Worm (Caenorhabditis elegans) whole organism, young adult: ENCODE measurements around the gene sut-1.

Source experiments
- B0035.1 ChIP-seq: sonication (generic microtip); optimal IDR thresholded peaks from 2 replicates; lab custom pipeline; 2016; ENCODE audit warnings: missing genetic modification characterization, mild to moderate bottlenecking, missing compliant biosample characterization, missing genotype, missing genetic modification reagents
- B0336.3 ChIP-seq: fragments of 200-800 bp; sonication (Bioruptor generic); IDR thresholded peaks from 2 replicates; pipeline ENCODE4 v1.3.6; 2022; ENCODE audit warnings: missing genetic modification characterization, missing compliant biosample characterization
- F22D6.2 ChIP-seq: sonication (generic microtip); optimal IDR thresholded peaks from 2 replicates; lab custom pipeline; 2016; ENCODE audit warnings: mild to moderate bottlenecking, missing genetic modification characterization, missing compliant biosample characterization
- F23B12.7 ChIP-seq: sonication (generic microtip); optimal IDR thresholded peaks from 2 replicates; lab custom pipeline; 2017; ENCODE audit warnings: missing genetic modification characterization, mild to moderate bottlenecking, missing compliant biosample characterization, antibody characterized with exemption, moderate library complexity; ENCODE audit not compliant: insufficient read depth
- F33H1.4 ChIP-seq: fragments of 200-800 bp; sonication (Bioruptor generic); IDR thresholded peaks from 2 replicates; pipeline ENCODE4 v1.3.6; 2022; ENCODE audit warnings: missing genetic modification reagents, missing genetic modification characterization, missing compliant biosample characterization
- F39B2.1 ChIP-seq: fragments of 200-800 bp; sonication (Bioruptor generic); IDR thresholded peaks from 2 replicates; pipeline ENCODE4 v1.3.6; 2022; ENCODE audit warnings: missing genetic modification reagents, missing genetic modification characterization, missing compliant biosample characterization
- F57A8.1 ChIP-seq: fragments of 200-800 bp; sonication (Bioruptor generic); optimal IDR thresholded peaks from 2 replicates; lab custom pipeline; 2018; ENCODE audit warnings: mild to moderate bottlenecking, missing genetic modification characterization, moderate library complexity, missing compliant biosample characterization
- F57C9.4 ChIP-seq: sonication (generic microtip); optimal IDR thresholded peaks from 2 replicates; lab custom pipeline; 2017; ENCODE audit warnings: mild to moderate bottlenecking, missing genetic modification characterization, missing compliant biosample characterization
- K11D2.4 ChIP-seq: fragments of 200-800 bp; sonication (Bioruptor generic); IDR thresholded peaks from 2 replicates; pipeline ENCODE4 v1.3.6; 2022; ENCODE audit warnings: missing genetic modification reagents, missing genetic modification characterization, missing compliant biosample characterization
- T26A5.8 ChIP-seq: sonication (generic microtip); optimal IDR thresholded peaks from 2 replicates; lab custom pipeline; 2016; ENCODE audit warnings: missing genetic modification characterization, missing compliant biosample characterization
- ZK185.1 ChIP-seq: sonication (generic microtip); optimal IDR thresholded peaks from 2 replicates; lab custom pipeline; 2016; ENCODE audit warnings: mild to moderate bottlenecking, missing genetic modification characterization, missing compliant biosample characterization; ENCODE audit not compliant: poor library complexity, severe bottlenecking
- attf-6 ChIP-seq: fragments of 200-800 bp; sonication (Bioruptor generic); IDR thresholded peaks from 2 replicates; pipeline ENCODE4 v1.3.6; 2022; ENCODE audit warnings: missing genetic modification reagents, missing genetic modification characterization, missing compliant biosample characterization
- bed-1 ChIP-seq: fragments of 200-800 bp; sonication (Bioruptor generic); IDR thresholded peaks from 2 replicates; pipeline ENCODE4 v1.3.6; 2022; ENCODE audit warnings: missing genetic modification reagents, missing genetic modification characterization, missing compliant biosample characterization
- cebp-1 ChIP-seq, 2 experiments: fragments of 200-800 bp in 1 of 2; sonication (Bioruptor generic) in 1 of 2; sonication (generic microtip) in 1 of 2; IDR thresholded peaks in 1 of 2; optimal IDR thresholded peaks in 1 of 2; 2 replicates each; pipeline versions ENCODE4 v1.3.6 to Lab custom; 2017 to 2022; ENCODE audit warnings: missing compliant biosample characterization in 2 of 2, missing genetic modification characterization in 2 of 2, mild to moderate bottlenecking in 1 of 2, missing genetic modification reagents in 1 of 2, moderate library complexity in 1 of 2
- cebp-2 ChIP-seq: fragments of 200-800 bp; sonication (Bioruptor generic); IDR thresholded peaks from 2 replicates; pipeline ENCODE4 v1.3.6; 2022; ENCODE audit warnings: missing genetic modification characterization, missing compliant biosample characterization
- chd-7 ChIP-seq: sonication (generic microtip); optimal IDR thresholded peaks from 2 replicates; lab custom pipeline; 2016; ENCODE audit warnings: mild to moderate bottlenecking, missing genetic modification characterization, moderate library complexity, missing compliant biosample characterization
- die-1 ChIP-seq: sonication (generic microtip); optimal IDR thresholded peaks from 2 replicates; lab custom pipeline; 2016; ENCODE audit warnings: missing genotype, mild to moderate bottlenecking, missing genetic modification characterization, missing compliant biosample characterization
- dpl-1 ChIP-seq: fragments of 150-350 bp; optimal IDR thresholded peaks from 2 replicates; lab custom pipeline; 2014; ENCODE audit warnings: missing biosample characterization, missing genetic modification reagents, missing genetic modification characterization
- egl-44 ChIP-seq: fragments of 200-800 bp; sonication (Bioruptor generic); IDR thresholded peaks from 2 replicates; pipeline ENCODE4 v1.3.6; 2022; ENCODE audit warnings: missing genetic modification reagents, missing genetic modification characterization, missing compliant biosample characterization
- fkh-3 ChIP-seq: sonication (generic microtip); optimal IDR thresholded peaks from 2 replicates; lab custom pipeline; 2016; ENCODE audit warnings: mild to moderate bottlenecking, missing genetic modification characterization, missing compliant biosample characterization
- hrde-1 ChIP-seq: sonication (generic microtip); optimal IDR thresholded peaks from 2 replicates; lab custom pipeline; 2016; ENCODE audit warnings: missing genetic modification characterization, mild to moderate bottlenecking, missing compliant biosample characterization, moderate library complexity, missing genotype, missing genetic modification reagents, borderline replicate concordance
- let-526 ChIP-seq: fragments of 200-800 bp; sonication (Bioruptor generic); IDR thresholded peaks from 2 replicates; pipeline ENCODE4 v1.3.6; 2022; ENCODE audit warnings: missing genetic modification reagents, missing genetic modification characterization, missing compliant biosample characterization
- let-607 ChIP-seq, 2 experiments: fragments of 200-800 bp in 1 of 2; sonication (Bioruptor generic) in 1 of 2; sonication (generic microtip) in 1 of 2; optimal IDR thresholded peaks; 2 replicates each; lab custom pipeline; 2016 to 2018; ENCODE audit warnings: mild to moderate bottlenecking in 2 of 2, missing compliant biosample characterization in 2 of 2, missing genetic modification characterization in 2 of 2, moderate library complexity in 2 of 2, missing genotype in 1 of 2
- lin-26 ChIP-seq: fragments of 200-800 bp; sonication (Bioruptor generic); IDR thresholded peaks from 2 replicates; pipeline ENCODE4 v1.3.6; 2022; ENCODE audit warnings: missing genetic modification reagents, missing genetic modification characterization, missing compliant biosample characterization
- lin-40 ChIP-seq: sonication (generic microtip); optimal IDR thresholded peaks from 2 replicates; lab custom pipeline; 2016; ENCODE audit warnings: missing genetic modification characterization, mild to moderate bottlenecking, missing compliant biosample characterization, missing genotype, missing genetic modification reagents
- lir-1 ChIP-seq: fragments of 200-800 bp; sonication (Bioruptor generic); conservative IDR thresholded peaks from 2 replicates; pipeline ENCODE4 v1.3.6; 2022; ENCODE audit warnings: missing genetic modification reagents, missing genetic modification characterization, missing compliant biosample characterization
- lsy-27 ChIP-seq: sonication (generic microtip); optimal IDR thresholded peaks from 2 replicates; lab custom pipeline; 2017; ENCODE audit warnings: missing genetic modification characterization, mild to moderate bottlenecking, missing compliant biosample characterization, antibody characterized with exemption, missing genotype, borderline replicate concordance; ENCODE audit not compliant: insufficient read depth
- madf-10 ChIP-seq: sonication (generic microtip); optimal IDR thresholded peaks from 2 replicates; lab custom pipeline; 2016; ENCODE audit warnings: mild to moderate bottlenecking, missing genetic modification characterization, missing compliant biosample characterization
- nfyb-1 ChIP-seq: fragments of 200-800 bp; sonication (Bioruptor generic); IDR thresholded peaks from 2 replicates; pipeline ENCODE4 v1.3.6; 2022; ENCODE audit warnings: missing genetic modification reagents, missing genetic modification characterization, missing compliant biosample characterization
- nhr-80 ChIP-seq: sonication (generic microtip); optimal IDR thresholded peaks from 2 replicates; lab custom pipeline; 2016; ENCODE audit warnings: missing genetic modification characterization, missing compliant biosample characterization
- nhr-90 ChIP-seq: sonication (generic microtip); optimal IDR thresholded peaks from 2 replicates; lab custom pipeline; 2016; ENCODE audit warnings: missing genotype, mild to moderate bottlenecking, missing genetic modification characterization, missing compliant biosample characterization
- pha-4 ChIP-seq: fragments of 150-350 bp; sonication (generic microtip); optimal IDR thresholded peaks from 2 replicates; lab custom pipeline; 2014; ENCODE audit warnings: missing biosample characterization, missing genetic modification reagents, missing genetic modification characterization
- sea-2 ChIP-seq: fragments of 200-800 bp; sonication (Bioruptor generic); IDR thresholded peaks from 2 replicates; pipeline ENCODE4 v1.3.6; 2022; ENCODE audit warnings: missing genetic modification characterization, missing compliant biosample characterization
- snpc-1.1 ChIP-seq: sonication (generic microtip); optimal IDR thresholded peaks from 2 replicates; lab custom pipeline; 2017; ENCODE audit warnings: missing genetic modification characterization, mild to moderate bottlenecking, missing compliant biosample characterization, antibody characterized with exemption, moderate library complexity, missing genotype, missing genetic modification reagents; ENCODE audit not compliant: insufficient read depth
- sptf-2 ChIP-seq: fragments of 200-800 bp; sonication (Bioruptor generic); optimal IDR thresholded peaks from 2 replicates; lab custom pipeline; 2018; ENCODE audit warnings: mild to moderate bottlenecking, missing genetic modification characterization, missing compliant biosample characterization
- xnd-1 ChIP-seq: sonication (generic microtip); optimal IDR thresholded peaks from 2 replicates; lab custom pipeline; 2016; ENCODE audit warnings: missing genotype, missing genetic modification reagents, missing genetic modification characterization, missing compliant biosample characterization
- ztf-22 ChIP-seq: fragments of 200-800 bp; sonication (Bioruptor generic); optimal IDR thresholded peaks from 2 replicates; lab custom pipeline; 2018; ENCODE audit warnings: mild to moderate bottlenecking, missing genetic modification characterization, moderate library complexity, missing compliant biosample characterization
- ztf-26 ChIP-seq: sonication (generic microtip); optimal IDR thresholded peaks from 2 replicates; lab custom pipeline; 2017; ENCODE audit warnings: missing genetic modification characterization, missing compliant biosample characterization
- ztf-28 ChIP-seq: fragments of 200-800 bp; sonication (Bioruptor generic); IDR thresholded peaks from 2 replicates; pipeline ENCODE4 v1.3.6; 2022; ENCODE audit warnings: missing genetic modification reagents, missing genetic modification characterization, missing compliant biosample characterization

Gene sut-1

DNA sequence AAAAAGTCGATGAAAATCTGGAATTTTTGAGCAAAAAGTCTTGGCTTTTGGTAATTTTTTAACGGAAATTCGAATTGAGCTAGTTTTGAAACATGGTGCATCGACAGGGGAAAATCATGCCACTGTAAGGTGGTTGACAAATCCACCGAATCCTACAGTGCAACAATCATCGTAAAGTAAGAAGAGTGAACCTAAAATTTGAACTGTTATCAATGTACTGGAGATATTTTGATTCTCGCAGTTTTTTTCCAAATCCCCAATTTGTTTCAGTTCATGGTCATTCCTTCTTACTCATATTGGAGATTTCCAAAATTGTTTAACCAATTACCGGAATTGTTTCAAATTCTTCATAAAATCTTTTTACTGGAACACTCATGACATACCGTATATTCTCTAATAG lies 29.7 kb upstream of the sut-1 start (continued):
- TF ChIP-seq nhr-90 (no peak), F23B12.7 (tag; lab: Kevin White, UChicago) (no peak), T26A5.8 (tag; lab: Kevin White, UChicago) (no peak), sea-2 (GFP tag; lab: Robert Waterston, UW) (no peak), ZK185.1 (tag; lab: Kevin White, UChicago) (peak; percentile 20), F33H1.4 (GFP tag; lab: Robert Waterston, UW) (no peak), chd-7 (tag; lab: Kevin White, UChicago) (peak; percentile 24), lsy-27 (tag; lab: Kevin White, UChicago) (no peak), ztf-22 (GFP tag; lab: Kevin White, UChicago) (no peak), ztf-28 (GFP tag; lab: Robert Waterston, UW) (no peak), let-526 (GFP tag; lab: Robert Waterston, UW) (no peak), nfyb-1 (GFP tag; lab: Robert Waterston, UW) (0 out of 2 replicates have a peak, but pooled peaks have one; percentile 8), fkh-3 (no peak), cebp-1 (GFP tag; IDR thresholded peaks at IDR 0.05; lab: Robert Waterston, UW) (no peak), cebp-1 (tag; optimal IDR thresholded peaks at IDR 0.05; lab: Kevin White, UChicago) (peak; percentile 25), ztf-26 (tag; lab: Kevin White, UChicago) (no peak), madf-10 (tag; lab: Kevin White, UChicago) (no peak), B0336.3 (GFP tag; lab: Robert Waterston, UW) (peak; percentile 45; the same call in 1 of the 2 replicates), cebp-2 (0 out of 2 replicates have a peak, but pooled peaks have one; percentile 12), F57A8.1 (GFP tag; lab: Kevin White, UChicago) (no peak), F22D6.2 (tag; lab: Kevin White, UChicago) (no peak), lir-1 (GFP tag; lab: Robert Waterston, UW) (no peak), dpl-1 (GFP tag; lab: Kevin White, UChicago) (no peak), F39B2.1 (GFP tag; lab: Robert Waterston, UW) (no peak), bed-1 (GFP tag; lab: Robert Waterston, UW) (no peak), lin-26 (0 out of 2 replicates have a peak, but pooled peaks have one; percentile 7), pha-4 (tag; lab: Kevin White, UChicago) (no peak), F57C9.4 (tag; lab: Kevin White, UChicago) (no peak), attf-6 (GFP tag; lab: Robert Waterston, UW) (no peak), nhr-80 (tag; lab: Kevin White, UChicago) (no peak), B0035.1 (no peak), die-1 (tag; lab: Kevin White, UChicago) (no peak), hrde-1 (tag; lab: Kevin White, UChicago) (peak; percentile 22)

DNA sequence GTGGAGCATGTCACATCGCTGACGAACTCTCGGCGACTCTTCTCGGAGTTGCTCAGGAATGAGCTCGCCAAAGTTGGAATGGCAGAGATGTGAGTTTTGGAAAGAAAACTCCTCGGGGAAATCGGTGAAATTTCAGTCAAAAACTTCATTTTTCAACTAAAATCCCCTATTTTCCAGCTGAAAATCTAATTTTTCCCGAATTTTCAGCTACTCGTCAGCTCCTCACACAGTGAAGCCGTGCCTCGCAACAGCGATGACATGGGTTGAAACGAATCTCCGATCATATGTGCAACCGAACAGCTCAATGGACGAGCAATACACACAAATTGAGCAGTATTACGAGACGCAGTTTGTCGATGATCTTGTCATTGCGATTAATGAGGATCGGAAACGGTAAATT lies 28.7 kb upstream of the sut-1 start:
- TF ChIP-seq ztf-22 (GFP tag; lab: Kevin White, UChicago) (no peak), egl-44 (GFP tag; lab: Robert Waterston, UW) (no peak), xnd-1 (tag; lab: Kevin White, UChicago) (no peak), pha-4 (tag; lab: Kevin White, UChicago) (no peak), nhr-80 (tag; lab: Kevin White, UChicago) (no peak), K11D2.4 (GFP tag; lab: Robert Waterston, UW) (no peak), let-607 (tag; optimal IDR thresholded peaks at IDR 0.05; lab: Kevin White, UChicago) (no peak), F57C9.4 (tag; lab: Kevin White, UChicago) (no peak), snpc-1.1 (no peak), sptf-2 (GFP tag; lab: Kevin White, UChicago) (no peak), lin-40 (tag; lab: Kevin White, UChicago) (no peak), B0035.1 (no peak)
